Fruit fly (Drosophila melanogaster) whole organism, embryonic: ENCODE results near the gene Arp10.
A peak's percentile ranks its signal among the peaks of the same experiment; 100 is the strongest.

Experiments
- Atf3 ChIP-seq: fragments of 200-800 bp; sonication (Bioruptor generic); optimal IDR thresholded peaks from 3 replicates; lab custom pipeline; 2016; ENCODE audit warnings: missing biosample characterization, missing genetic modification characterization
- BtbVII ChIP-seq: fragments of 200-800 bp; sonication (Bioruptor generic); optimal IDR thresholded peaks from 3 replicates; lab custom pipeline; 2017; ENCODE audit warnings: missing biosample characterization, mild to moderate bottlenecking, missing genetic modification characterization
- CG11247 ChIP-seq: fragments of 200-800 bp; sonication (Bioruptor generic); IDR thresholded peaks from 2 replicates; pipeline ENCODE4 v1.3.6; 2022; ENCODE audit warnings: missing biosample characterization, missing genetic modification characterization
- CG11560 ChIP-seq: fragments of 200-800 bp; sonication (Bioruptor generic); IDR thresholded peaks from 3 replicates; pipeline ENCODE4 v1.3.6; 2022; ENCODE audit warnings: missing biosample characterization, missing genetic modification characterization
- CG12942 ChIP-seq: fragments of 200-800 bp; sonication (Bioruptor generic); optimal IDR thresholded peaks from 3 replicates; lab custom pipeline; 2016; ENCODE audit warnings: missing biosample characterization, missing genetic modification characterization
- CG13624 ChIP-seq: fragments of 200-800 bp; sonication (Bioruptor generic); optimal IDR thresholded peaks from 2 replicates; lab custom pipeline; 2016; ENCODE audit warnings: missing biosample characterization, missing genetic modification characterization
- CG14860 ChIP-seq: fragments of 200-800 bp; sonication (Bioruptor generic); IDR thresholded peaks from 3 replicates; pipeline ENCODE4 v1.3.6; 2022; ENCODE audit warnings: missing biosample characterization, missing genetic modification characterization; ENCODE audit not compliant: partially characterized antibody
- CG15696 ChIP-seq: fragments of 200-800 bp; sonication (Bioruptor generic); optimal IDR thresholded peaks from 2 replicates; lab custom pipeline; 2019; ENCODE audit warnings: missing biosample characterization, mild to moderate bottlenecking, missing genetic modification characterization, moderate library complexity
- CG16779 ChIP-seq: fragments of 200-800 bp; sonication (Bioruptor generic); IDR thresholded peaks from 2 replicates; pipeline ENCODE4 v1.3.6; 2022; ENCODE audit warnings: missing biosample characterization, missing genetic modification characterization
- CG17328 ChIP-seq: fragments of 200-800 bp; sonication (Bioruptor generic); IDR thresholded peaks from 2 replicates; pipeline ENCODE4 v1.3.6; 2022; ENCODE audit warnings: missing biosample characterization, missing genetic modification characterization
- CG2712 ChIP-seq: fragments of 200-800 bp; optimal IDR thresholded peaks from 3 replicates; lab custom pipeline; 2019; ENCODE audit warnings: missing biosample characterization, mild to moderate bottlenecking, missing genetic modification characterization, moderate library complexity
- CG32772 ChIP-seq: fragments of 200-800 bp; sonication (Bioruptor generic); IDR thresholded peaks from 2 replicates; pipeline ENCODE4 v1.3.6; 2022; ENCODE audit warnings: missing biosample characterization, missing genetic modification characterization
- CG34224 ChIP-seq: fragments of 200-800 bp; sonication (Bioruptor generic); IDR thresholded peaks from 3 replicates; pipeline ENCODE4 v1.3.6; 2022; ENCODE audit warnings: missing biosample characterization, missing genetic modification characterization; ENCODE audit not compliant: partially characterized antibody
- CG34376 ChIP-seq: fragments of 200-800 bp; sonication (Bioruptor generic); optimal IDR thresholded peaks from 2 replicates; lab custom pipeline; 2018; ENCODE audit warnings: missing biosample characterization, mild to moderate bottlenecking, missing genetic modification characterization
- CG3726 ChIP-seq: fragments of 200-800 bp; sonication (Bioruptor generic); IDR thresholded peaks from 3 replicates; pipeline ENCODE4, ENCODE4 v1.3.6; 2022; ENCODE audit warnings: missing biosample characterization, missing genetic modification characterization
- CG3995 ChIP-seq: fragments of 200-800 bp; sonication (Bioruptor generic); optimal IDR thresholded peaks from 3 replicates; lab custom pipeline; 2016; ENCODE audit warnings: missing biosample characterization, missing genetic modification characterization
- CG4424 ChIP-seq: fragments of 200-800 bp; sonication (Bioruptor generic); optimal IDR thresholded peaks from 3 replicates; lab custom pipeline; 2016; ENCODE audit warnings: missing biosample characterization, missing genetic modification characterization
- CG7745 ChIP-seq: fragments of 200-800 bp; sonication (Bioruptor generic); optimal IDR thresholded peaks from 2 replicates; lab custom pipeline; 2018; ENCODE audit warnings: missing biosample characterization, mild to moderate bottlenecking, missing genetic modification characterization, moderate library complexity
- CG9215 ChIP-seq: fragments of 200-800 bp; sonication (Bioruptor generic); IDR thresholded peaks from 2 replicates; pipeline ENCODE4 v1.3.6; 2022; ENCODE audit warnings: missing biosample characterization, missing genetic modification characterization
- Dll ChIP-seq: fragments of 200-800 bp; sonication (Bioruptor generic); IDR thresholded peaks from 4 replicates; pipeline ENCODE4 v1.3.6; 2022; ENCODE audit warnings: missing biosample characterization, missing genetic modification characterization; ENCODE audit not compliant: partially characterized antibody
- ERR ChIP-seq: fragments of 200-800 bp; sonication (Bioruptor generic); optimal IDR thresholded peaks from 2 replicates; lab custom pipeline; 2016; ENCODE audit warnings: missing biosample characterization, missing genetic modification characterization
- Ets97D ChIP-seq: fragments of 200-800 bp; sonication (Bioruptor generic); optimal IDR thresholded peaks from 3 replicates; lab custom pipeline; 2016; ENCODE audit warnings: missing biosample characterization, missing genetic modification characterization
- Kr ChIP-seq: fragments of 200-800 bp; sonication (Bioruptor generic); optimal IDR thresholded peaks from 2 replicates; lab custom pipeline; 2017; ENCODE audit warnings: missing biosample characterization, mild to moderate bottlenecking, missing genetic modification characterization
- PHDP ChIP-seq: fragments of 200-800 bp; sonication (Bioruptor generic); optimal IDR thresholded peaks from 3 replicates; lab custom pipeline; 2018; ENCODE audit warnings: missing biosample characterization, mild to moderate bottlenecking, missing genetic modification characterization, moderate library complexity
- Stat92E ChIP-seq, 3 experiments: fragments of >200 bp in 2 of 3; fragments of 200-800 bp in 1 of 3; sonication (Bioruptor generic) in 1 of 3; optimal IDR thresholded peaks; 2 replicates each; lab custom pipeline; 2017 to 2019; ENCODE audit warnings: missing biosample characterization in 3 of 3, missing genetic modification characterization in 3 of 3, mild to moderate bottlenecking in 1 of 3, moderate library complexity in 1 of 3
- Usf ChIP-seq: fragments of 200-800 bp; sonication (Bioruptor generic); optimal IDR thresholded peaks from 2 replicates; lab custom pipeline; 2017; ENCODE audit warnings: missing genotype, missing biosample characterization, missing genetic modification characterization
- al ChIP-seq: fragments of 200-800 bp; sonication (Bioruptor generic); IDR thresholded peaks from 2 replicates; pipeline ENCODE4 v1.3.6; 2022; ENCODE audit warnings: missing biosample characterization, missing genetic modification characterization
- amos ChIP-seq: fragments of 200-800 bp; sonication (Bioruptor generic); IDR thresholded peaks from 2 replicates; pipeline ENCODE4 v1.3.6; 2022; ENCODE audit warnings: missing biosample characterization, missing genetic modification characterization; ENCODE audit not compliant: partially characterized antibody
- caup ChIP-seq: fragments of 200-800 bp; sonication (Bioruptor generic); optimal IDR thresholded peaks from 3 replicates; lab custom pipeline; 2017; ENCODE audit warnings: missing biosample characterization, mild to moderate bottlenecking, missing genetic modification characterization, moderate library complexity; ENCODE audit not compliant: severe bottlenecking
- dan ChIP-seq: fragments of 200-800 bp; sonication (Bioruptor generic); IDR thresholded peaks from 2 replicates; pipeline ENCODE4 v1.3.6; 2022; ENCODE audit warnings: missing biosample characterization, missing genetic modification characterization
- dysf ChIP-seq: fragments of 200-800 bp; sonication (Bioruptor generic); IDR thresholded peaks from 3 replicates; pipeline ENCODE4 v1.3.6; 2022; ENCODE audit warnings: missing biosample characterization, missing genetic modification characterization
- gfzf ChIP-seq: fragments of 200-800 bp; sonication (Bioruptor generic); optimal IDR thresholded peaks from 2 replicates; lab custom pipeline; 2016; ENCODE audit warnings: missing biosample characterization, mild to moderate bottlenecking, missing genetic modification characterization, moderate library complexity
- gro ChIP-seq: fragments of 200-800 bp; sonication (Bioruptor generic); optimal IDR thresholded peaks from 2 replicates; lab custom pipeline; 2016; ENCODE audit warnings: missing biosample characterization, missing genetic modification characterization
- gsb-n ChIP-seq: fragments of 200-800 bp; sonication (Bioruptor generic); optimal IDR thresholded peaks from 3 replicates; lab custom pipeline; 2018; ENCODE audit warnings: missing biosample characterization, mild to moderate bottlenecking, missing genetic modification characterization
- her ChIP-seq: fragments of 200-800 bp; sonication (Bioruptor generic); optimal IDR thresholded peaks from 2 replicates; lab custom pipeline; 2016; ENCODE audit warnings: missing biosample characterization, missing genetic modification characterization
- ind ChIP-seq: fragments of 200-800 bp; sonication (Bioruptor generic); optimal IDR thresholded peaks from 3 replicates; lab custom pipeline; 2016; ENCODE audit warnings: missing biosample characterization, missing genetic modification characterization
- lilli ChIP-seq: fragments of 200-800 bp; sonication (Bioruptor generic); optimal IDR thresholded peaks from 3 replicates; lab custom pipeline; 2016; ENCODE audit warnings: missing biosample characterization, missing genetic modification characterization
- maf-S ChIP-seq: fragments of 200-800 bp; sonication (Bioruptor generic); optimal IDR thresholded peaks from 2 replicates; lab custom pipeline; 2016; ENCODE audit warnings: missing biosample characterization, missing genetic modification characterization
- nerfin-1 ChIP-seq: fragments of 200-800 bp; sonication (Bioruptor generic); optimal IDR thresholded peaks from 3 replicates; lab custom pipeline; 2019; ENCODE audit warnings: missing biosample characterization, mild to moderate bottlenecking, missing genetic modification characterization, moderate library complexity
- nmo ChIP-seq: fragments of 200-800 bp; sonication (Bioruptor generic); optimal IDR thresholded peaks from 2 replicates; lab custom pipeline; 2018; ENCODE audit warnings: missing biosample characterization, mild to moderate bottlenecking, missing genetic modification characterization, moderate library complexity
- phol ChIP-seq: fragments of 200-800 bp; sonication (Bioruptor generic); optimal IDR thresholded peaks from 3 replicates; lab custom pipeline; 2018; ENCODE audit warnings: missing biosample characterization, mild to moderate bottlenecking, missing genetic modification characterization, moderate library complexity
- pnt ChIP-seq: fragments of 200-800 bp; sonication (Bioruptor generic); optimal IDR thresholded peaks from 3 replicates; lab custom pipeline; 2016; ENCODE audit warnings: missing biosample characterization, missing genetic modification characterization
- pros ChIP-seq: fragments of 200-800 bp; sonication (Bioruptor generic); optimal IDR thresholded peaks from 3 replicates; lab custom pipeline; 2019; ENCODE audit warnings: missing biosample characterization, mild to moderate bottlenecking, missing genetic modification characterization, moderate library complexity
- ranshi ChIP-seq: fragments of 200-800 bp; sonication (Bioruptor generic); IDR thresholded peaks from 2 replicates; pipeline ENCODE4 v1.3.6; 2022; ENCODE audit warnings: missing biosample characterization, missing genetic modification characterization
- ro ChIP-seq: fragments of 200-800 bp; sonication (Bioruptor generic); IDR thresholded peaks from 2 replicates; pipeline ENCODE4 v1.3.6; 2022; ENCODE audit warnings: missing biosample characterization, missing genetic modification characterization
- sens-2 ChIP-seq: fragments of 200-800 bp; sonication (Bioruptor generic); IDR thresholded peaks from 2 replicates; pipeline ENCODE4 v1.3.6; 2022; ENCODE audit warnings: missing biosample characterization, missing genetic modification characterization
- seq ChIP-seq: fragments of 200-800 bp; sonication (Bioruptor generic); IDR thresholded peaks from 2 replicates; pipeline ENCODE4 v1.3.6; 2022; ENCODE audit warnings: missing biosample characterization, missing genetic modification characterization
- sima ChIP-seq: fragments of 200-800 bp; sonication (Bioruptor generic); optimal IDR thresholded peaks from 2 replicates; lab custom pipeline; 2016; ENCODE audit warnings: missing biosample characterization, missing genetic modification characterization
- sqz ChIP-seq: fragments of 200-800 bp; sonication (Bioruptor generic); optimal IDR thresholded peaks from 3 replicates; lab custom pipeline; 2018; ENCODE audit warnings: missing biosample characterization, mild to moderate bottlenecking, missing genetic modification characterization
- ssp ChIP-seq: fragments of 200-800 bp; sonication (Bioruptor generic); IDR thresholded peaks from 2 replicates; pipeline ENCODE4 v1.3.6; 2022; ENCODE audit warnings: missing biosample characterization, missing genetic modification characterization
- vvl ChIP-seq: fragments of 200-800 bp; sonication (Bioruptor generic); IDR thresholded peaks from 2 replicates; pipeline ENCODE4 v1.3.6; 2022; ENCODE audit warnings: missing biosample characterization, missing genetic modification characterization
- wek ChIP-seq: fragments of 200-800 bp; sonication (Bioruptor generic); optimal IDR thresholded peaks from 3 replicates; lab custom pipeline; 2018; ENCODE audit warnings: missing biosample characterization, mild to moderate bottlenecking, missing genetic modification characterization, moderate library complexity

The Arp10 gene

dm6 chrX:19601644-19602043 lies 44.3 kb downstream of the Arp10 start, which contains the start of gene CG14220 (continued):
- TF ChIP-seq Usf (GFP tag; lab: Kevin White, UChicago) (no peak), maf-S (GFP tag; lab: Kevin White, UChicago) (no peak), caup (no peak), CG13624 (GFP tag; lab: Kevin White, UChicago) (peak; percentile 7), dysf (no peak), PHDP (tag; lab: Kevin White, UChicago) (peak; percentile 12), al (no peak), ssp (GFP tag; lab: Robert Waterston, UW) (no peak), ro (no peak), sqz (peak; percentile 5), pros (GFP tag; lab: Kevin White, UChicago) (no peak), CG11560 (no peak), her (GFP tag; lab: Kevin White, UChicago) (no peak), CG14860 (GFP tag; lab: Robert Waterston, UW) (peak; percentile 90), phol (tag; lab: Kevin White, UChicago) (peak; percentile 31), CG12942 (GFP tag; lab: Kevin White, UChicago) (no peak), ERR (GFP tag; lab: Kevin White, UChicago) (no peak), sens-2 (GFP tag; lab: Robert Waterston, UW) (no peak), CG3995 (GFP tag; lab: Kevin White, UChicago) (peak; percentile 22), CG34224 (GFP tag; lab: Robert Waterston, UW) (peak; percentile 97), Kr (GFP tag; lab: Kevin White, UChicago) (no peak), CG15696 (no peak), CG11247 (GFP tag; lab: Robert Waterston, UW) (no peak), sima (GFP tag; lab: Kevin White, UChicago) (no peak), amos (GFP tag; lab: Robert Waterston, UW) (peak; percentile 95), Atf3 (no peak), CG32772 (GFP tag; lab: Robert Waterston, UW) (no peak), dan (GFP tag; lab: Robert Waterston, UW) (no peak), CG7745 (tag; lab: Kevin White, UChicago) (no peak), Ets97D (GFP tag; lab: Kevin White, UChicago) (peak; percentile 90), vvl (GFP tag; lab: Robert Waterston, UW) (no peak), lilli (GFP tag; lab: Kevin White, UChicago) (peak; percentile 17), ranshi (GFP tag; lab: Robert Waterston, UW) (no peak), ind (GFP tag; lab: Kevin White, UChicago) (no peak), BtbVII (GFP tag; lab: Kevin White, UChicago) (no peak), gsb-n (tag; lab: Kevin White, UChicago) (no peak), nmo (GFP tag; lab: Kevin White, UChicago) (peak; percentile 32), gfzf (peak; percentile 0), CG4424 (no peak), CG17328 (GFP tag; lab: Robert Waterston, UW) (no peak), CG2712 (peak; percentile 41), Stat92E (GFP tag; optimal IDR thresholded peaks at IDR 0.05; lab: Kevin White, UChicago) (peak in 1 of 3 experiments; percentile 46), seq (GFP tag; lab: Robert Waterston, UW) (no peak), pnt (GFP tag; lab: Kevin White, UChicago) (no peak), wek (GFP tag; lab: Kevin White, UChicago) (no peak), gro (GFP tag; lab: Kevin White, UChicago) (peak; percentile 11), Dll (GFP tag; lab: Robert Waterston, UW) (peak; percentile 87), CG9215 (no peak), CG3726 (no peak), nerfin-1 (tag; lab: Kevin White, UChicago) (no peak), CG34376 (peak; percentile 51), CG16779 (no peak)
